Worm (Caenorhabditis elegans): Measurements from ENCODE around the gene F43C1.5.

ce11 chrIII:4205751-4206327 lies 23.1 kb upstream of the F43C1.5 start, which contains the start of gene R74.8:
- TF ChIP-seq tbx-11 (GFP tag; IDR thresholded peaks at IDR 0.05) (no peak), ama-1 (optimal IDR thresholded peaks at IDR 0.05) (no peak), flt-1 (GFP tag; IDR thresholded peaks at IDR 0.05) (no peak), ceh-36 (tag; optimal IDR thresholded peaks at IDR 0.05) (no peak), hnd-1 (tag; optimal IDR thresholded peaks at IDR 0.05) (no peak), hmbx-1 (tag; optimal IDR thresholded peaks at IDR 0.05) (no peak), F13C5.2 (tag; optimal IDR thresholded peaks at IDR 0.05) (no peak)
